Fruit fly (Drosophila melanogaster) whole organism, embryonic: Measurements from ENCODE around the gene CG2059.

Experiments
- Aef1 ChIP-seq: fragments of 200-800 bp; sonication (Bioruptor generic); IDR thresholded peaks from 3 replicates; pipeline ENCODE4 v1.3.6; 2022; ENCODE audit warnings: missing biosample characterization, missing genetic modification characterization
- Awh ChIP-seq: fragments of 200-800 bp; sonication (Bioruptor generic); IDR thresholded peaks from 2 replicates; pipeline ENCODE4, ENCODE4 v1.3.6; 2022; ENCODE audit warnings: missing biosample characterization, missing genetic modification characterization
- B-H1 ChIP-seq: fragments of 200-800 bp; sonication (Bioruptor generic); IDR thresholded peaks from 3 replicates; pipeline ENCODE4 v1.3.6; 2022; ENCODE audit warnings: missing biosample characterization, missing genetic modification characterization
- CG10147 ChIP-seq: fragments of 200-800 bp; sonication (Bioruptor generic); optimal IDR thresholded peaks from 2 replicates; lab custom pipeline; 2019; ENCODE audit warnings: missing biosample characterization, mild to moderate bottlenecking, missing genetic modification characterization, moderate library complexity
- CG10959 ChIP-seq: fragments of 200-800 bp; sonication (Bioruptor generic); IDR thresholded peaks from 2 replicates; pipeline ENCODE4 v1.3.6; 2022; ENCODE audit warnings: missing biosample characterization, missing genetic modification characterization
- CG11085 ChIP-seq: fragments of 200-800 bp; sonication (Bioruptor generic); IDR thresholded peaks from 2 replicates; pipeline ENCODE4 v1.3.6; 2022; ENCODE audit warnings: missing biosample characterization, missing genetic modification characterization
- CG11560 ChIP-seq: fragments of 200-800 bp; sonication (Bioruptor generic); IDR thresholded peaks from 3 replicates; pipeline ENCODE4 v1.3.6; 2022; ENCODE audit warnings: missing biosample characterization, missing genetic modification characterization
- CG12155 ChIP-seq: fragments of 200-800 bp; sonication (Bioruptor generic); optimal IDR thresholded peaks from 3 replicates; lab custom pipeline; 2016; ENCODE audit warnings: missing biosample characterization, missing genetic modification characterization
- CG12942 ChIP-seq: fragments of 200-800 bp; sonication (Bioruptor generic); optimal IDR thresholded peaks from 3 replicates; lab custom pipeline; 2016; ENCODE audit warnings: missing biosample characterization, missing genetic modification characterization
- CG13287 ChIP-seq: fragments of 200-800 bp; sonication (Bioruptor generic); IDR thresholded peaks from 2 replicates; pipeline ENCODE4 v1.3.6; 2022; ENCODE audit warnings: missing biosample characterization, missing genetic modification characterization; ENCODE audit not compliant: partially characterized antibody
- CG15696 ChIP-seq: fragments of 200-800 bp; sonication (Bioruptor generic); optimal IDR thresholded peaks from 2 replicates; lab custom pipeline; 2019; ENCODE audit warnings: missing biosample characterization, mild to moderate bottlenecking, missing genetic modification characterization, moderate library complexity
- CG31441 ChIP-seq: fragments of 200-800 bp; sonication (Bioruptor generic); IDR thresholded peaks from 2 replicates; pipeline ENCODE4 v1.3.6; 2022; ENCODE audit warnings: missing biosample characterization, missing genetic modification characterization
- CG34224 ChIP-seq: fragments of 200-800 bp; sonication (Bioruptor generic); IDR thresholded peaks from 3 replicates; pipeline ENCODE4 v1.3.6; 2022; ENCODE audit warnings: missing biosample characterization, missing genetic modification characterization; ENCODE audit not compliant: partially characterized antibody
- CG43689 ChIP-seq: fragments of 200-800 bp; sonication (Bioruptor generic); IDR thresholded peaks from 2 replicates; pipeline ENCODE4 v1.3.6; 2022; ENCODE audit warnings: missing biosample characterization, missing genetic modification characterization
- CG4820 ChIP-seq: fragments of 200-800 bp; sonication (Bioruptor generic); optimal IDR thresholded peaks from 3 replicates; lab custom pipeline; 2016; ENCODE audit warnings: missing biosample characterization, missing genetic modification characterization
- CG6272 ChIP-seq: fragments of 200-800 bp; sonication (Bioruptor generic); IDR thresholded peaks from 2 replicates; pipeline ENCODE4 v1.3.6; 2022; ENCODE audit warnings: missing biosample characterization, missing genetic modification characterization
- CG7556 ChIP-seq: fragments of 200-800 bp; sonication (Bioruptor generic); optimal IDR thresholded peaks from 2 replicates; lab custom pipeline; 2017; ENCODE audit warnings: missing biosample characterization, mild to moderate bottlenecking, missing genetic modification characterization
- CrebB ChIP-seq: fragments of 200-800 bp; sonication (Bioruptor generic); optimal IDR thresholded peaks from 3 replicates; lab custom pipeline; 2018; ENCODE audit warnings: missing biosample characterization, mild to moderate bottlenecking, missing genetic modification characterization
- D ChIP-seq, 2 experiments: fragments of 200-800 bp in 1 of 2; fragments of >200 bp in 1 of 2; sonication (Bioruptor generic) in 1 of 2; optimal IDR thresholded peaks; 2 replicates in 1 of 2; 3 replicates in 1 of 2; lab custom pipeline; 2017; ENCODE audit warnings: mild to moderate bottlenecking in 1 of 2, missing biosample characterization in 1 of 2, missing genetic modification characterization in 1 of 2, missing genetic modification reagents in 1 of 2
- Dip3 ChIP-seq: fragments of 200-800 bp; sonication (Bioruptor generic); optimal IDR thresholded peaks from 3 replicates; lab custom pipeline; 2016; ENCODE audit warnings: missing biosample characterization, missing genetic modification characterization
- Doc3 ChIP-seq: fragments of 200-800 bp; sonication (Bioruptor generic); IDR thresholded peaks from 3 replicates; pipeline ENCODE4 v1.3.6; 2022; ENCODE audit warnings: missing biosample characterization, missing genetic modification characterization; ENCODE audit not compliant: partially characterized antibody
- Hand ChIP-seq: fragments of 200-800 bp; sonication (Bioruptor generic); optimal IDR thresholded peaks from 2 replicates; lab custom pipeline; 2017; ENCODE audit warnings: mild to moderate bottlenecking, missing biosample characterization, missing genetic modification reagents, missing genetic modification characterization
- HmgZ ChIP-seq: fragments of 200-800 bp; sonication (Bioruptor generic); optimal IDR thresholded peaks from 2 replicates; lab custom pipeline; 2018; ENCODE audit warnings: missing biosample characterization, mild to moderate bottlenecking, missing genetic modification characterization
- MESR4 ChIP-seq: fragments of 200-800 bp; sonication (Bioruptor generic); optimal IDR thresholded peaks from 2 replicates; lab custom pipeline; 2018; ENCODE audit warnings: missing biosample characterization, mild to moderate bottlenecking, missing genetic modification characterization, moderate library complexity
- Mes4 ChIP-seq: fragments of 200-800 bp; sonication (Bioruptor generic); optimal IDR thresholded peaks from 2 replicates; lab custom pipeline; 2016; ENCODE audit warnings: missing biosample characterization, missing genetic modification characterization
- NC2α ChIP-seq: fragments of 200-800 bp; sonication (Bioruptor generic); optimal IDR thresholded peaks from 2 replicates; lab custom pipeline; 2016; ENCODE audit warnings: missing biosample characterization, missing genetic modification characterization
- Ravus ChIP-seq: fragments of 200-800 bp; sonication (Bioruptor generic); IDR thresholded peaks from 2 replicates; pipeline ENCODE4 v1.3.6; 2022; ENCODE audit warnings: missing biosample characterization, missing genetic modification characterization
- Stat92E ChIP-seq, 3 experiments: fragments of >200 bp in 2 of 3; fragments of 200-800 bp in 1 of 3; sonication (Bioruptor generic) in 1 of 3; optimal IDR thresholded peaks; 2 replicates each; lab custom pipeline; 2017 to 2019; ENCODE audit warnings: missing biosample characterization in 3 of 3, missing genetic modification characterization in 3 of 3, mild to moderate bottlenecking in 1 of 3, moderate library complexity in 1 of 3
- Vsx1 ChIP-seq: fragments of 200-800 bp; sonication (Bioruptor generic); optimal IDR thresholded peaks from 2 replicates; lab custom pipeline; 2017; ENCODE audit warnings: missing biosample characterization, mild to moderate bottlenecking, missing genetic modification characterization, missing genetic modification reagents
- abd-A ChIP-seq: fragments of 200-800 bp; sonication (Bioruptor generic); optimal IDR thresholded peaks from 3 replicates; lab custom pipeline; 2019; ENCODE audit warnings: missing biosample characterization, mild to moderate bottlenecking, missing genetic modification characterization, moderate library complexity
- chif ChIP-seq, 2 experiments: fragments of 200-800 bp; sonication (Bioruptor generic); optimal IDR thresholded peaks; 3 replicates each; lab custom pipeline; 2016; ENCODE audit warnings: missing biosample characterization in 2 of 2, missing genetic modification characterization in 2 of 2
- ci ChIP-seq: fragments of 200-800 bp; sonication (Bioruptor generic); IDR thresholded peaks from 3 replicates; pipeline ENCODE4 v1.3.6; 2022; ENCODE audit warnings: missing biosample characterization, missing genetic modification characterization
- dimm ChIP-seq: fragments of 200-800 bp; sonication (Bioruptor generic); IDR thresholded peaks from 2 replicates; pipeline ENCODE4 v1.3.6; 2022; ENCODE audit warnings: missing biosample characterization, missing genetic modification characterization
- emc ChIP-seq: fragments of 200-800 bp; sonication (Bioruptor generic); optimal IDR thresholded peaks from 2 replicates; lab custom pipeline; 2016; ENCODE audit warnings: missing biosample characterization, missing genetic modification characterization
- eve ChIP-seq, 2 experiments: fragments of >200 bp; optimal IDR thresholded peaks; 2 replicates each; lab custom pipeline; 2017; ENCODE audit warnings: missing biosample characterization in 2 of 2, missing genetic modification characterization in 2 of 2
- exex ChIP-seq: fragments of 200-800 bp; sonication (Bioruptor generic); optimal IDR thresholded peaks from 4 replicates; lab custom pipeline; 2018; ENCODE audit warnings: missing biosample characterization, mild to moderate bottlenecking, missing genetic modification characterization, moderate library complexity
- gcm ChIP-seq: fragments of 200-800 bp; sonication (Bioruptor generic); optimal IDR thresholded peaks from 2 replicates; lab custom pipeline; 2019; ENCODE audit warnings: missing biosample characterization, mild to moderate bottlenecking, missing genetic modification characterization, moderate library complexity
- gro ChIP-seq: fragments of 200-800 bp; sonication (Bioruptor generic); optimal IDR thresholded peaks from 2 replicates; lab custom pipeline; 2016; ENCODE audit warnings: missing biosample characterization, missing genetic modification characterization
- h ChIP-seq: fragments of >200 bp; optimal IDR thresholded peaks from 2 replicates; lab custom pipeline; 2017
- jing ChIP-seq: fragments of 200-800 bp; sonication (Bioruptor generic); optimal IDR thresholded peaks from 2 replicates; lab custom pipeline; 2018; ENCODE audit warnings: missing biosample characterization, mild to moderate bottlenecking, missing genetic modification characterization
- kni ChIP-seq: fragments of 200-800 bp; sonication (Bioruptor generic); optimal IDR thresholded peaks from 3 replicates; lab custom pipeline; 2017; ENCODE audit warnings: mild to moderate bottlenecking, missing biosample characterization, missing genetic modification reagents, missing genetic modification characterization
- pho ChIP-seq: fragments of 200-800 bp; sonication (Bioruptor generic); optimal IDR thresholded peaks from 2 replicates; lab custom pipeline; 2016; ENCODE audit warnings: missing biosample characterization, missing genetic modification characterization
- pros ChIP-seq: fragments of 200-800 bp; sonication (Bioruptor generic); optimal IDR thresholded peaks from 3 replicates; lab custom pipeline; 2019; ENCODE audit warnings: missing biosample characterization, mild to moderate bottlenecking, missing genetic modification characterization, moderate library complexity
- pzg ChIP-seq: fragments of 200-800 bp; sonication (Bioruptor generic); optimal IDR thresholded peaks from 3 replicates; lab custom pipeline; 2018; ENCODE audit warnings: missing biosample characterization, mild to moderate bottlenecking, missing genetic modification characterization, moderate library complexity
- stc ChIP-seq: fragments of 200-800 bp; sonication (Bioruptor generic); IDR thresholded peaks from 2 replicates; pipeline ENCODE4 v1.3.6; 2022; ENCODE audit warnings: missing biosample characterization, missing genetic modification characterization
- tap ChIP-seq: fragments of 200-800 bp; optimal IDR thresholded peaks from 3 replicates; lab custom pipeline; 2019; ENCODE audit warnings: missing biosample characterization, mild to moderate bottlenecking, missing genetic modification characterization, moderate library complexity
- tgo ChIP-seq: fragments of 200-800 bp; sonication (Bioruptor generic); IDR thresholded peaks from 3 replicates; pipeline ENCODE4 v1.3.6; 2022; ENCODE audit warnings: missing biosample characterization, missing genetic modification characterization
- trh ChIP-seq: fragments of 200-800 bp; sonication (Bioruptor generic); optimal IDR thresholded peaks from 2 replicates; lab custom pipeline; 2016; ENCODE audit warnings: missing biosample characterization, missing genetic modification characterization
- vnd ChIP-seq: fragments of 200-800 bp; sonication (Bioruptor generic); IDR thresholded peaks from 3 replicates; pipeline ENCODE4 v1.3.6; 2022; ENCODE audit warnings: missing biosample characterization, missing genetic modification characterization; ENCODE audit not compliant: partially characterized antibody

The CG2059 gene

dm6 chrX:7293874-7294559 is 7.9 kb downstream of the CG2059 start (continued):
- peak; percentile 91 for TF ChIP-seq pros (GFP tag; lab: Kevin White, UChicago)
- peak; percentile 95 for TF ChIP-seq tap (tag; lab: Kevin White, UChicago)
- TF ChIP-seq chif (GFP tag; optimal IDR thresholded peaks at IDR 0.05; lab: Kevin White, UChicago): peak; percentile 2 to 56
- TF ChIP-seq vnd (GFP tag; lab: Robert Waterston, UW): no peak
- TF ChIP-seq emc (GFP tag; lab: Kevin White, UChicago): no peak
- peak; percentile 41; the same call in 1 of the 2 replicates for TF ChIP-seq dimm (GFP tag; lab: Robert Waterston, UW)
- TF ChIP-seq CG11560: 0 out of 3 replicates have a peak, but pooled peaks have one; percentile 46
- no peak for TF ChIP-seq pzg (GFP tag; lab: Kevin White, UChicago)
- no peak for TF ChIP-seq pho (GFP tag; lab: Kevin White, UChicago)
- peak in 1 of 3 experiments; percentile 99 for TF ChIP-seq Stat92E (GFP tag; optimal IDR thresholded peaks at IDR 0.05; lab: Kevin White, UChicago)
- TF ChIP-seq abd-A (tag; lab: Kevin White, UChicago): peak; percentile 39
- peak; percentile 51 for TF ChIP-seq exex
- no peak for TF ChIP-seq h (lab: Kevin White, UChicago)
- peak; percentile 67 for TF ChIP-seq CG10959
- TF ChIP-seq D (optimal IDR thresholded peaks at IDR 0.05; lab: Kevin White, UChicago): no peak
- peak; percentile 95 for TF ChIP-seq D (GFP tag; optimal IDR thresholded peaks at IDR 0.05; lab: Kevin White, UChicago)
- TF ChIP-seq Doc3 (GFP tag; lab: Robert Waterston, UW): no peak
- peak; percentile 39 for TF ChIP-seq trh (GFP tag; lab: Kevin White, UChicago)
- TF ChIP-seq Mes4: no peak
- 0 out of 2 replicates have a peak, but pooled peaks have one; percentile 35 for TF ChIP-seq CG6272
- peak; percentile 27; the same call in 1 of the 2 replicates for TF ChIP-seq Ravus
- TF ChIP-seq CG12155 (GFP tag; lab: Kevin White, UChicago): peak; percentile 54
- peak; percentile 86; the same call in 2 of the 3 replicates for TF ChIP-seq ci (GFP tag; lab: Robert Waterston, UW)
- peak; percentile 85 for TF ChIP-seq Awh
- peak; percentile 87 for TF ChIP-seq CG31441 (GFP tag; lab: Robert Waterston, UW)
- no peak for TF ChIP-seq NC2α (GFP tag; lab: Kevin White, UChicago)
- TF ChIP-seq kni (GFP tag; lab: Kevin White, UChicago): peak; percentile 85
- peak; percentile 96 for TF ChIP-seq gcm (GFP tag; lab: Kevin White, UChicago)
- TF ChIP-seq CG7556 (GFP tag; lab: Kevin White, UChicago): peak; percentile 92
- TF ChIP-seq B-H1 (GFP tag; lab: Robert Waterston, UW): peak; percentile 68
- TF ChIP-seq Vsx1 (GFP tag; lab: Kevin White, UChicago): peak; percentile 65
- no peak for TF ChIP-seq CG34224 (GFP tag; lab: Robert Waterston, UW)
- TF ChIP-seq stc (GFP tag; lab: Robert Waterston, UW): peak; percentile 87
- TF ChIP-seq HmgZ: peak; percentile 65
- TF ChIP-seq MESR4 (GFP tag; lab: Kevin White, UChicago): peak; percentile 26
- TF ChIP-seq CG15696: peak; percentile 96
- peak; percentile 78 for TF ChIP-seq CrebB
- TF ChIP-seq CG11085 (GFP tag; lab: Robert Waterston, UW): no peak; the same call in 1 of the 2 replicates
- TF ChIP-seq Dip3 (GFP tag; lab: Kevin White, UChicago): no peak
- peak; percentile 69; the same call in 1 of the 2 replicates for TF ChIP-seq CG43689 (GFP tag; lab: Robert Waterston, UW)
- peak; percentile 78 for TF ChIP-seq tgo (GFP tag; lab: Robert Waterston, UW)
- TF ChIP-seq CG4820 (GFP tag; lab: Kevin White, UChicago): peak; percentile 82
- TF ChIP-seq gro (GFP tag; lab: Kevin White, UChicago): no peak
- no peak for TF ChIP-seq CG13287 (GFP tag; lab: Robert Waterston, UW)
- peak; percentile 87 for TF ChIP-seq CG10147
- TF ChIP-seq CG12942: peak; percentile 49
- TF ChIP-seq jing (GFP tag; lab: Kevin White, UChicago): peak; percentile 69
- peak; percentile 71 for TF ChIP-seq Aef1 (GFP tag; lab: Robert Waterston, UW)
- peak; percentile 63 for TF ChIP-seq Hand
- peak in 1 of 2 experiments; percentile 96 for TF ChIP-seq eve (GFP tag; optimal IDR thresholded peaks at IDR 0.05; lab: Kevin White, UChicago)
